Fruit fly (Drosophila melanogaster) whole organism, embryonic: ENCODE data around the gene Prat.
A peak's percentile ranks its signal among the peaks of the same experiment; 100 is the strongest.

ENCODE experiments used
- Atf-2 ChIP-seq: fragments of 200-800 bp; sonication (Bioruptor generic); optimal IDR thresholded peaks from 2 replicates; lab custom pipeline; 2016; ENCODE audit warnings: missing biosample characterization, missing genetic modification characterization
- CG10267 ChIP-seq: fragments of 200-800 bp; sonication (Bioruptor generic); optimal IDR thresholded peaks from 2 replicates; lab custom pipeline; 2018; ENCODE audit warnings: missing biosample characterization, mild to moderate bottlenecking, missing genetic modification characterization, moderate library complexity
- CG10321 ChIP-seq: fragments of 200-800 bp; sonication (Bioruptor generic); IDR thresholded peaks from 2 replicates; pipeline ENCODE4 v1.3.6; 2022; ENCODE audit warnings: missing biosample characterization, missing genetic modification characterization
- CG10366 ChIP-seq: fragments of 200-800 bp; sonication (Bioruptor generic); IDR thresholded peaks from 2 replicates; pipeline ENCODE4 v1.3.6; 2022; ENCODE audit warnings: missing biosample characterization, missing genetic modification characterization
- CG11085 ChIP-seq: fragments of 200-800 bp; sonication (Bioruptor generic); IDR thresholded peaks from 2 replicates; pipeline ENCODE4 v1.3.6; 2022; ENCODE audit warnings: missing biosample characterization, missing genetic modification characterization
- CG11504 ChIP-seq: fragments of 200-800 bp; sonication (Bioruptor generic); optimal IDR thresholded peaks from 3 replicates; lab custom pipeline; 2019; ENCODE audit warnings: missing biosample characterization, mild to moderate bottlenecking, missing genetic modification characterization, moderate library complexity
- CG12236 ChIP-seq: fragments of 200-800 bp; sonication (Bioruptor generic); optimal IDR thresholded peaks from 2 replicates; lab custom pipeline; 2016; ENCODE audit warnings: missing biosample characterization, missing genetic modification characterization
- CG12299 ChIP-seq: fragments of 200-800 bp; sonication (Bioruptor generic); optimal IDR thresholded peaks from 2 replicates; lab custom pipeline; 2018; ENCODE audit warnings: missing biosample characterization, mild to moderate bottlenecking, missing genetic modification characterization
- CG13424 ChIP-seq: fragments of 200-800 bp; sonication (Bioruptor generic); optimal IDR thresholded peaks from 2 replicates; lab custom pipeline; 2019; ENCODE audit warnings: missing biosample characterization, mild to moderate bottlenecking, missing genetic modification characterization, moderate library complexity
- CG14050 ChIP-seq: fragments of 200-800 bp; sonication (Bioruptor generic); IDR thresholded peaks from 3 replicates; pipeline ENCODE4 v1.3.6; 2022; ENCODE audit warnings: missing biosample characterization, missing genetic modification characterization
- CG14860 ChIP-seq: fragments of 200-800 bp; sonication (Bioruptor generic); IDR thresholded peaks from 3 replicates; pipeline ENCODE4 v1.3.6; 2022; ENCODE audit warnings: missing biosample characterization, missing genetic modification characterization; ENCODE audit not compliant: partially characterized antibody
- CG14965 ChIP-seq: fragments of 200-800 bp; sonication (Bioruptor generic); optimal IDR thresholded peaks from 2 replicates; lab custom pipeline; 2016; ENCODE audit warnings: missing biosample characterization, missing genetic modification characterization, borderline replicate concordance
- CG15269 ChIP-seq: fragments of 200-800 bp; sonication (Bioruptor generic); optimal IDR thresholded peaks from 2 replicates; lab custom pipeline; 2018; ENCODE audit warnings: missing biosample characterization, mild to moderate bottlenecking, missing genetic modification characterization, moderate library complexity
- CG15601 ChIP-seq: fragments of 200-800 bp; sonication (Bioruptor generic); optimal IDR thresholded peaks from 3 replicates; lab custom pipeline; 2019; ENCODE audit warnings: missing biosample characterization, mild to moderate bottlenecking, missing genetic modification characterization, moderate library complexity
- CG1647 ChIP-seq: fragments of 200-800 bp; sonication (Bioruptor generic); optimal IDR thresholded peaks from 3 replicates; lab custom pipeline; 2016; ENCODE audit warnings: missing biosample characterization, missing genetic modification characterization
- CG17612 ChIP-seq: fragments of 200-800 bp; sonication (Bioruptor generic); IDR thresholded peaks from 2 replicates; pipeline ENCODE4 v1.3.6; 2022; ENCODE audit warnings: missing biosample characterization, missing genetic modification characterization
- CG18262 ChIP-seq: fragments of 200-800 bp; optimal IDR thresholded peaks from 3 replicates; lab custom pipeline; 2019; ENCODE audit warnings: missing biosample characterization, mild to moderate bottlenecking, missing genetic modification characterization, moderate library complexity
- CG1832 ChIP-seq: fragments of 200-800 bp; sonication (Bioruptor generic); optimal IDR thresholded peaks from 2 replicates; lab custom pipeline; 2017; ENCODE audit warnings: missing biosample characterization, mild to moderate bottlenecking, missing genetic modification characterization, inconsistent platforms
- CG18599 ChIP-seq: fragments of 200-800 bp; sonication (Bioruptor generic); optimal IDR thresholded peaks from 3 replicates; lab custom pipeline; 2017; ENCODE audit warnings: missing biosample characterization, missing genetic modification characterization, mild to moderate bottlenecking, moderate library complexity, missing genetic modification reagents
- CG30020 ChIP-seq: fragments of 200-800 bp; optimal IDR thresholded peaks from 2 replicates; lab custom pipeline; 2019; ENCODE audit warnings: missing biosample characterization, mild to moderate bottlenecking, missing genetic modification characterization, moderate library complexity
- CG3163 ChIP-seq: fragments of 200-800 bp; sonication (Bioruptor generic); optimal IDR thresholded peaks from 3 replicates; lab custom pipeline; 2016; ENCODE audit warnings: missing biosample characterization, missing genetic modification characterization
- CG32532 ChIP-seq: fragments of 200-800 bp; sonication (Bioruptor generic); IDR thresholded peaks from 2 replicates; pipeline ENCODE4 v1.3.6; 2022; ENCODE audit warnings: missing biosample characterization, missing genetic modification characterization
- CG6854 ChIP-seq: fragments of 200-800 bp; sonication (Bioruptor generic); optimal IDR thresholded peaks from 3 replicates; lab custom pipeline; 2017; ENCODE audit warnings: missing biosample characterization, mild to moderate bottlenecking, missing genetic modification characterization
- CG9727 ChIP-seq: fragments of 200-800 bp; sonication (Bioruptor generic); optimal IDR thresholded peaks from 3 replicates; lab custom pipeline; 2017; ENCODE audit warnings: missing biosample characterization, mild to moderate bottlenecking, missing genetic modification characterization
- Dip2 ChIP-seq: fragments of 200-800 bp; sonication (Bioruptor generic); IDR thresholded peaks from 2 replicates; pipeline ENCODE4 v1.3.6; 2022; ENCODE audit warnings: missing biosample characterization, missing genetic modification characterization
- Dll ChIP-seq: fragments of 200-800 bp; sonication (Bioruptor generic); IDR thresholded peaks from 4 replicates; pipeline ENCODE4 v1.3.6; 2022; ENCODE audit warnings: missing biosample characterization, missing genetic modification characterization; ENCODE audit not compliant: partially characterized antibody
- Doc3 ChIP-seq: fragments of 200-800 bp; sonication (Bioruptor generic); IDR thresholded peaks from 3 replicates; pipeline ENCODE4 v1.3.6; 2022; ENCODE audit warnings: missing biosample characterization, missing genetic modification characterization; ENCODE audit not compliant: partially characterized antibody
- E2f1 ChIP-seq: fragments of 200-800 bp; sonication (Bioruptor generic); IDR thresholded peaks from 2 replicates; pipeline ENCODE4 v1.3.6; 2022; ENCODE audit warnings: missing biosample characterization, missing genetic modification characterization
- Eip74EF ChIP-seq, 2 experiments: fragments of 200-800 bp in 1 of 2; fragments of >200 bp in 1 of 2; sonication (Bioruptor generic) in 1 of 2; optimal IDR thresholded peaks; 2 replicates each; lab custom pipeline; 2017 to 2019; ENCODE audit warnings: missing biosample characterization in 2 of 2, missing genetic modification characterization in 2 of 2, mild to moderate bottlenecking in 1 of 2, moderate library complexity in 1 of 2
- PHDP ChIP-seq: fragments of 200-800 bp; sonication (Bioruptor generic); optimal IDR thresholded peaks from 3 replicates; lab custom pipeline; 2018; ENCODE audit warnings: missing biosample characterization, mild to moderate bottlenecking, missing genetic modification characterization, moderate library complexity
- Sox102F ChIP-seq: fragments of 200-800 bp; sonication (Bioruptor generic); optimal IDR thresholded peaks from 2 replicates; lab custom pipeline; 2018; ENCODE audit warnings: missing biosample characterization, mild to moderate bottlenecking, missing genetic modification characterization, moderate library complexity
- amos ChIP-seq: fragments of 200-800 bp; sonication (Bioruptor generic); IDR thresholded peaks from 2 replicates; pipeline ENCODE4 v1.3.6; 2022; ENCODE audit warnings: missing biosample characterization, missing genetic modification characterization; ENCODE audit not compliant: partially characterized antibody
- bowl ChIP-seq: fragments of 200-800 bp; sonication (Bioruptor generic); IDR thresholded peaks from 2 replicates; pipeline ENCODE4 v1.3.6; 2022; ENCODE audit warnings: missing biosample characterization, missing genetic modification characterization
- btn ChIP-seq: fragments of 200-800 bp; sonication (Bioruptor generic); optimal IDR thresholded peaks from 2 replicates; lab custom pipeline; 2016; ENCODE audit warnings: missing biosample characterization, missing genetic modification characterization
- ci ChIP-seq: fragments of 200-800 bp; sonication (Bioruptor generic); IDR thresholded peaks from 3 replicates; pipeline ENCODE4 v1.3.6; 2022; ENCODE audit warnings: missing biosample characterization, missing genetic modification characterization
- crp ChIP-seq, 2 experiments: fragments of 200-800 bp; sonication (Bioruptor generic); optimal IDR thresholded peaks; 2 replicates in 1 of 2; 3 replicates in 1 of 2; lab custom pipeline; 2017; ENCODE audit warnings: missing biosample characterization in 2 of 2, missing genetic modification characterization in 2 of 2, mild to moderate bottlenecking in 1 of 2, moderate library complexity in 1 of 2
- dati ChIP-seq: fragments of 200-800 bp; sonication (Bioruptor generic); IDR thresholded peaks from 2 replicates; pipeline ENCODE4 v1.3.6; 2022; ENCODE audit warnings: missing biosample characterization, missing genetic modification characterization
- ems ChIP-seq: fragments of 200-800 bp; sonication (Bioruptor generic); optimal IDR thresholded peaks from 3 replicates; lab custom pipeline; 2016; ENCODE audit warnings: missing biosample characterization, missing genetic modification characterization
- esg ChIP-seq: fragments of 200-800 bp; sonication (Bioruptor generic); conservative IDR thresholded peaks from 2 replicates; pipeline ENCODE4 v1.3.6; 2022; ENCODE audit warnings: missing biosample characterization, missing genetic modification characterization
- grau ChIP-seq: fragments of 200-800 bp; optimal IDR thresholded peaks from 3 replicates; lab custom pipeline; 2019; ENCODE audit warnings: missing biosample characterization, mild to moderate bottlenecking, missing genetic modification characterization, moderate library complexity
- gsb ChIP-seq: fragments of 200-800 bp; sonication (Bioruptor generic); IDR thresholded peaks from 2 replicates; pipeline ENCODE4 v1.3.6; 2022; ENCODE audit warnings: missing biosample characterization, missing genetic modification characterization
- inv ChIP-seq: fragments of 200-800 bp; sonication (Bioruptor generic); IDR thresholded peaks from 2 replicates; pipeline ENCODE4 v1.3.6; 2022; ENCODE audit warnings: missing biosample characterization, missing genetic modification characterization; ENCODE audit not compliant: partially characterized antibody
- lov ChIP-seq, 2 experiments: fragments of 200-800 bp in 1 of 2; fragments of >200 bp in 1 of 2; sonication (Bioruptor generic) in 1 of 2; IDR thresholded peaks in 1 of 2; optimal IDR thresholded peaks in 1 of 2; 2 replicates in 1 of 2; 3 replicates in 1 of 2; pipeline versions ENCODE4 v1.3.6 to Lab custom; 2017 to 2022; ENCODE audit warnings: missing biosample characterization in 1 of 2, missing genetic modification characterization in 1 of 2
- nom ChIP-seq: fragments of 200-800 bp; sonication (Bioruptor generic); optimal IDR thresholded peaks from 2 replicates; lab custom pipeline; 2017; ENCODE audit warnings: missing biosample characterization, missing genetic modification characterization, mild to moderate bottlenecking, moderate library complexity, missing genetic modification reagents
- peb ChIP-seq: fragments of 200-800 bp; sonication (Bioruptor generic); IDR thresholded peaks from 2 replicates; pipeline ENCODE4 v1.3.6; 2022; ENCODE audit warnings: missing biosample characterization, missing genetic modification characterization
- phol ChIP-seq: fragments of 200-800 bp; sonication (Bioruptor generic); optimal IDR thresholded peaks from 3 replicates; lab custom pipeline; 2018; ENCODE audit warnings: missing biosample characterization, mild to moderate bottlenecking, missing genetic modification characterization, moderate library complexity
- twi ChIP-seq: fragments of 200-800 bp; optimal IDR thresholded peaks from 2 replicates; lab custom pipeline; 2019; ENCODE audit warnings: missing biosample characterization, mild to moderate bottlenecking, missing genetic modification characterization, moderate library complexity
- unc-4 ChIP-seq: fragments of 200-800 bp; sonication (Bioruptor generic); IDR thresholded peaks from 2 replicates; pipeline ENCODE4 v1.3.6; 2022; ENCODE audit warnings: missing biosample characterization, missing genetic modification characterization; ENCODE audit not compliant: partially characterized antibody
- wek ChIP-seq: fragments of 200-800 bp; sonication (Bioruptor generic); optimal IDR thresholded peaks from 3 replicates; lab custom pipeline; 2018; ENCODE audit warnings: missing biosample characterization, mild to moderate bottlenecking, missing genetic modification characterization, moderate library complexity

The Prat gene

dm6 chr3R:7886859-7887190 is 24.8 kb downstream of the Prat start, which contains the start of gene ArgRS-m (continued):
- TF ChIP-seq Dip2 (GFP tag; lab: Robert Waterston, UW): no peak
- peak; percentile 22 for TF ChIP-seq CG18262 (tag; lab: Kevin White, UChicago)
- peak; percentile 67 to 98 for TF ChIP-seq crp (GFP tag; optimal IDR thresholded peaks at IDR 0.05; lab: Kevin White, UChicago)
- no peak for TF ChIP-seq Doc3
- peak; percentile 38 for TF ChIP-seq phol (tag; lab: Kevin White, UChicago)
- TF ChIP-seq twi (tag; lab: Kevin White, UChicago): no peak
- TF ChIP-seq CG12236: no peak
- TF ChIP-seq CG11504 (tag; lab: Kevin White, UChicago): no peak
- no peak for TF ChIP-seq CG10321 (GFP tag; lab: Robert Waterston, UW)
- TF ChIP-seq ems: peak; percentile 69
- no peak for TF ChIP-seq CG1832
- peak; percentile 47 for TF ChIP-seq Sox102F
- no peak for TF ChIP-seq Atf-2 (GFP tag; lab: Kevin White, UChicago)
- peak; percentile 32 for TF ChIP-seq CG6854 (GFP tag; lab: Kevin White, UChicago)
- 0 out of 2 replicates have a peak, but pooled peaks have one; percentile 53 for TF ChIP-seq unc-4 (GFP tag; lab: Robert Waterston, UW)
- TF ChIP-seq bowl (GFP tag; lab: Robert Waterston, UW): no peak
- no peak for TF ChIP-seq CG12299 (tag; lab: Kevin White, UChicago)
- no peak; the same call in 2 of the 3 replicates for TF ChIP-seq CG14050 (GFP tag; lab: Robert Waterston, UW)
- TF ChIP-seq CG9727 (GFP tag; lab: Kevin White, UChicago): peak; percentile 46
- TF ChIP-seq gsb: no peak
- no peak for TF ChIP-seq CG15601
- TF ChIP-seq CG18599 (GFP tag; lab: Kevin White, UChicago): peak; percentile 75
- TF ChIP-seq nom (GFP tag; lab: Kevin White, UChicago): no peak
- no peak for TF ChIP-seq esg
- TF ChIP-seq inv: no peak
- TF ChIP-seq PHDP: peak; percentile 53
- no peak for TF ChIP-seq Eip74EF (GFP tag; optimal IDR thresholded peaks at IDR 0.05; lab: Kevin White, UChicago)
- peak; percentile 52 for TF ChIP-seq grau (tag; lab: Kevin White, UChicago)
- TF ChIP-seq CG10366 (GFP tag; lab: Robert Waterston, UW): no peak; the same call in 1 of the 2 replicates
- no peak for TF ChIP-seq CG14860
- peak; percentile 37 for TF ChIP-seq CG13424 (tag; lab: Kevin White, UChicago)
- TF ChIP-seq Dll (GFP tag; lab: Robert Waterston, UW): peak; percentile 49; the same call in 1 of the 4 replicates
- TF ChIP-seq CG11085 (GFP tag; lab: Robert Waterston, UW): no peak
- TF ChIP-seq CG17612 (GFP tag; lab: Robert Waterston, UW): no peak
- no peak for TF ChIP-seq wek (GFP tag; lab: Kevin White, UChicago)
- TF ChIP-seq btn (GFP tag; lab: Kevin White, UChicago): no peak
- no peak for TF ChIP-seq CG1647 (GFP tag; lab: Kevin White, UChicago)
- TF ChIP-seq CG10267 (tag; lab: Kevin White, UChicago): peak; percentile 50
- no peak for TF ChIP-seq peb (GFP tag; lab: Robert Waterston, UW)
- TF ChIP-seq amos (GFP tag; lab: Robert Waterston, UW): no peak; the same call in 1 of the 2 replicates
- TF ChIP-seq CG30020 (tag; lab: Kevin White, UChicago): peak; percentile 8
- no peak for TF ChIP-seq dati (GFP tag; lab: Robert Waterston, UW)
- TF ChIP-seq CG15269 (tag; lab: Kevin White, UChicago): peak; percentile 45
- TF ChIP-seq CG3163 (GFP tag; lab: Kevin White, UChicago): peak; percentile 58
- TF ChIP-seq E2f1 (GFP tag; lab: Robert Waterston, UW): no peak
- no peak for TF ChIP-seq lov (optimal IDR thresholded peaks at IDR 0.05; lab: Kevin White, UChicago)
- no peak for TF ChIP-seq lov (GFP tag; IDR thresholded peaks at IDR 0.05; lab: Robert Waterston, UW)
- peak; percentile 53; the same call in 1 of the 3 replicates for TF ChIP-seq ci
- TF ChIP-seq CG14965 (GFP tag; lab: Kevin White, UChicago): no peak
- TF ChIP-seq CG32532 (GFP tag; lab: Robert Waterston, UW): peak; percentile 56
